Worm (Caenorhabditis elegans) whole organism, early embryonic: Measurements from ENCODE around the gene nfya-1.

Source experiments
- B0310.2 ChIP-seq: sonication (generic microtip); optimal IDR thresholded peaks from 2 replicates; lab custom pipeline; 2016; ENCODE audit warnings: mild to moderate bottlenecking, missing genetic modification characterization, missing compliant biosample characterization
- F13C5.2 ChIP-seq: sonication (generic microtip); optimal IDR thresholded peaks from 2 replicates; lab custom pipeline; 2017; ENCODE audit warnings: mild to moderate bottlenecking, missing genetic modification characterization, inconsistent platforms, missing compliant biosample characterization
- aly-1 ChIP-seq: sonication (generic microtip); optimal IDR thresholded peaks from 2 replicates; lab custom pipeline; 2016; ENCODE audit warnings: missing genetic modification characterization, missing compliant biosample characterization
- ama-1 ChIP-seq: fragments of 150-350 bp; optimal IDR thresholded peaks from 2 replicates; lab custom pipeline; 2014
- ceh-13 ChIP-seq: fragments of 200-800 bp; sonication (Bioruptor generic); optimal IDR thresholded peaks from 2 replicates; lab custom pipeline; 2018; ENCODE audit warnings: mild to moderate bottlenecking, missing genetic modification characterization, missing compliant biosample characterization
- ceh-36 ChIP-seq: sonication (generic microtip); optimal IDR thresholded peaks from 2 replicates; lab custom pipeline; 2016; ENCODE audit warnings: missing genetic modification characterization, inconsistent platforms, missing compliant biosample characterization
- ets-7 ChIP-seq: sonication (generic microtip); optimal IDR thresholded peaks from 2 replicates; lab custom pipeline; 2016; ENCODE audit warnings: missing genotype, missing genetic modification characterization, missing compliant biosample characterization
- flt-1 ChIP-seq: fragments of 200-800 bp; sonication (Bioruptor generic); IDR thresholded peaks from 2 replicates; pipeline ENCODE4 v1.3.6; 2022; ENCODE audit warnings: missing genetic modification characterization, missing compliant biosample characterization
- hmbx-1 ChIP-seq: sonication (generic microtip); optimal IDR thresholded peaks from 2 replicates; lab custom pipeline; 2016; ENCODE audit warnings: mild to moderate bottlenecking, missing genetic modification characterization, missing compliant biosample characterization
- hmg-4 ChIP-seq: fragments of 200-800 bp; sonication (Bioruptor generic); optimal IDR thresholded peaks from 2 replicates; lab custom pipeline; 2018; ENCODE audit warnings: mild to moderate bottlenecking, missing genetic modification characterization, missing compliant biosample characterization
- hnd-1 ChIP-seq: sonication (generic microtip); optimal IDR thresholded peaks from 2 replicates; lab custom pipeline; 2016; ENCODE audit warnings: missing genetic modification characterization, missing compliant biosample characterization
- pes-1 ChIP-seq: fragments of 200-800 bp; sonication (Bioruptor generic); IDR thresholded peaks from 2 replicates; pipeline ENCODE4 v1.3.6; 2022; ENCODE audit warnings: missing genetic modification reagents, missing genetic modification characterization, missing compliant biosample characterization
- scrt-1 ChIP-seq: fragments of 200-800 bp; sonication (Bioruptor generic); IDR thresholded peaks from 2 replicates; pipeline ENCODE4 v1.3.6; 2022; ENCODE audit warnings: missing genetic modification characterization, missing compliant biosample characterization
- sea-1 ChIP-seq: fragments of 200-800 bp; sonication (Bioruptor generic); conservative IDR thresholded peaks from 2 replicates; pipeline ENCODE4 v1.3.6; 2022; ENCODE audit warnings: missing genetic modification characterization, missing compliant biosample characterization
- tbx-11 ChIP-seq: fragments of 200-800 bp; sonication (Bioruptor generic); IDR thresholded peaks from 2 replicates; pipeline ENCODE4 v1.3.6; 2022; ENCODE audit warnings: missing genetic modification characterization, missing compliant biosample characterization
- tbx-37 ChIP-seq: fragments of 200-800 bp; sonication (Bioruptor generic); conservative IDR thresholded peaks from 2 replicates; pipeline ENCODE4 v1.3.6; 2022; ENCODE audit warnings: missing genetic modification reagents, missing genetic modification characterization, missing compliant biosample characterization
- tra-4 ChIP-seq: sonication (generic microtip); optimal IDR thresholded peaks from 2 replicates; lab custom pipeline; 2017; ENCODE audit warnings: missing genetic modification characterization, missing compliant biosample characterization

nfya-1 gene

ce11 chrX:11906626-11907025 lies 40.0 kb downstream of the nfya-1 start:
- no peak for TF ChIP-seq ets-7
- no peak for TF ChIP-seq B0310.2 (tag; lab: Kevin White, UChicago)
- TF ChIP-seq tra-4 (tag; lab: Kevin White, UChicago), result no peak
- no peak for TF ChIP-seq tbx-37 (GFP tag; lab: Robert Waterston, UW)
- TF ChIP-seq aly-1 (tag; lab: Kevin White, UChicago), result no peak

- no peak for TF ChIP-seq ceh-36 (tag; lab: Kevin White, UChicago)
Observed at ce11 chrX:11902661-11903060, 44.0 kb downstream of the nfya-1 start, which contains the start of gene Y62H9A.10. Gene Y62H9A.10, minus strand, starts transcription at chrX:11902761.

ce11 chrX:11899031-11899430 lies 47.6 kb downstream of the nfya-1 start:
- TF ChIP-seq hnd-1, result no peak
- no peak for TF ChIP-seq aly-1 (tag; lab: Kevin White, UChicago)
- no peak for TF ChIP-seq F13C5.2 (tag; lab: Kevin White, UChicago)
- TF ChIP-seq hmg-4 (GFP tag; lab: Kevin White, UChicago), result no peak
- TF ChIP-seq sea-1 (GFP tag; lab: Robert Waterston, UW), result no peak
- no peak for TF ChIP-seq ets-7
- no peak for TF ChIP-seq ceh-13 (GFP tag; lab: Kevin White, UChicago)
- TF ChIP-seq tbx-11, result no peak
- no peak for TF ChIP-seq scrt-1 (GFP tag; lab: Robert Waterston, UW)
- no peak for TF ChIP-seq pes-1 (GFP tag; lab: Robert Waterston, UW)
- TF ChIP-seq ceh-36 (tag; lab: Kevin White, UChicago), result no peak
- no peak for TF ChIP-seq B0310.2 (tag; lab: Kevin White, UChicago)
- no peak for TF ChIP-seq tra-4 (tag; lab: Kevin White, UChicago)
- no peak for TF ChIP-seq hmbx-1 (tag; lab: Kevin White, UChicago)
- TF ChIP-seq tbx-37 (GFP tag; lab: Robert Waterston, UW), result no peak
- no peak for TF ChIP-seq flt-1 (GFP tag; lab: Robert Waterston, UW)
- no peak for TF ChIP-seq ama-1 (lab: Kevin White, UChicago)

- TF ChIP-seq hmg-4 (GFP tag; lab: Kevin White, UChicago) (no peak), pes-1 (GFP tag; lab: Robert Waterston, UW) (no peak), tra-4 (tag; lab: Kevin White, UChicago) (no peak), hnd-1 (no peak), ama-1 (lab: Kevin White, UChicago) (no peak), flt-1 (GFP tag; lab: Robert Waterston, UW) (no peak), ceh-36 (tag; lab: Kevin White, UChicago) (no peak), scrt-1 (GFP tag; lab: Robert Waterston, UW) (no peak), ceh-13 (GFP tag; lab: Kevin White, UChicago) (no peak), F13C5.2 (tag; lab: Kevin White, UChicago) (no peak), aly-1 (tag; lab: Kevin White, UChicago) (no peak)
Observed at ce11 chrX:11898040-11898439, 48.6 kb downstream of the nfya-1 start, which contains the start of gene Y62H9A.9. Gene Y62H9A.9, minus strand, starts transcription at chrX:11898140.

- no peak for TF ChIP-seq F13C5.2 (tag; lab: Kevin White, UChicago)
- no peak for TF ChIP-seq pes-1 (GFP tag; lab: Robert Waterston, UW)
- TF ChIP-seq hmbx-1 (tag; lab: Kevin White, UChicago), result no peak
- TF ChIP-seq B0310.2 (tag; lab: Kevin White, UChicago), result no peak
- TF ChIP-seq ama-1 (lab: Kevin White, UChicago), result no peak
- no peak for TF ChIP-seq hmg-4 (GFP tag; lab: Kevin White, UChicago)
- no peak for TF ChIP-seq sea-1 (GFP tag; lab: Robert Waterston, UW)
- no peak for TF ChIP-seq hnd-1
- TF ChIP-seq aly-1 (tag; lab: Kevin White, UChicago), result no peak
Observed at ce11 chrX:11896708-11897107, 49.9 kb downstream of the nfya-1 start.
